Worm (Caenorhabditis elegans) whole organism, dauer: Measurements from ENCODE around the gene idpb-1.

Experiments used
- unc-62 ChIP-seq: sonication (generic microtip); optimal IDR thresholded peaks from 2 replicates; lab custom pipeline; 2017; ENCODE audit warnings: missing biosample characterization, missing genetic modification reagents, missing genetic modification characterization

Gene idpb-1

ce11 chrII:5131800-5132199 is 30.0 kb downstream of the idpb-1 start:
- TF ChIP-seq unc-62 (GFP tag; lab: Kevin White, UChicago), result no peak

ce11 chrII:5136296-5136767 is 34.5 kb downstream of the idpb-1 start, which contains the start of gene F58A6.2:
F58A6.2 (plus strand) TSS chrII:5136717.
- TF ChIP-seq unc-62 (GFP tag; lab: Kevin White, UChicago), result no peak

- TF ChIP-seq unc-62 (GFP tag; lab: Kevin White, UChicago), result no peak
Observed at ce11 chrII:5141945-5142514, 40.2 kb downstream of the idpb-1 start, which contains the start of gene nas-29. nas-29 (minus strand) TSS chrII:5142036.

ce11 chrII:5142619-5143018 is 40.8 kb downstream of the idpb-1 start, which contains the start of gene F58A6.1:
F58A6.1 (plus strand) TSS chrII:5142919.
- no peak for TF ChIP-seq unc-62 (GFP tag; lab: Kevin White, UChicago)

ce11 chrII:5148349-5148748 is 46.6 kb downstream of the idpb-1 start, which contains the start of gene F58A6.5:
F58A6.5 (minus strand) TSS chrII:5148449.
- no peak for TF ChIP-seq unc-62 (GFP tag; lab: Kevin White, UChicago)

ce11 chrII:5150829-5151228 is 49.0 kb downstream of the idpb-1 start, which contains the start of gene srb-16:
srb-16 (minus strand) TSS chrII:5150929.
- TF ChIP-seq unc-62 (GFP tag; lab: Kevin White, UChicago), result no peak
